Worm (Caenorhabditis elegans) whole organism, L4 larva: ENCODE data around the gene Y54G2A.38.
"Not testable (repeated sequence)": the region's sequence is repeated elsewhere in the genome, so short reads cannot be mapped to it uniquely, and the experiment has no call there.

Experiments
- ceh-82 ChIP-seq: sonication (generic microtip); optimal IDR thresholded peaks from 2 replicates; lab custom pipeline; 2017; ENCODE audit warnings: missing biosample characterization, missing genetic modification characterization
- hif-1 ChIP-seq, 2 experiments: sonication (generic microtip); optimal IDR thresholded peaks; 2 replicates each; lab custom pipeline; 2016 to 2017; ENCODE audit warnings: missing compliant biosample characterization in 2 of 2, missing genetic modification characterization in 2 of 2, missing genetic modification reagents in 2 of 2, missing genotype in 2 of 2, mild to moderate bottlenecking in 1 of 2
- mes-2 ChIP-seq: sonication (generic microtip); optimal IDR thresholded peaks from 2 replicates; lab custom pipeline; 2016; ENCODE audit warnings: missing genotype, mild to moderate bottlenecking, missing genetic modification characterization, missing compliant biosample characterization; ENCODE audit not compliant: poor library complexity, severe bottlenecking
- nhr-237 ChIP-seq: sonication (generic microtip); optimal IDR thresholded peaks from 2 replicates; lab custom pipeline; 2017; ENCODE audit warnings: missing biosample characterization, missing genetic modification characterization
- snpc-1.2 ChIP-seq: fragments of 200-800 bp; sonication (Bioruptor generic); IDR thresholded peaks from 2 replicates; pipeline ENCODE4 v1.3.6; 2022; ENCODE audit warnings: missing genetic modification reagents, missing genetic modification characterization, missing compliant biosample characterization
- snpc-4 ChIP-seq: fragments of 150-350 bp; optimal IDR thresholded peaks from 2 replicates; lab custom pipeline; 2014; ENCODE audit warnings: missing biosample characterization, missing genetic modification characterization

DNA sequence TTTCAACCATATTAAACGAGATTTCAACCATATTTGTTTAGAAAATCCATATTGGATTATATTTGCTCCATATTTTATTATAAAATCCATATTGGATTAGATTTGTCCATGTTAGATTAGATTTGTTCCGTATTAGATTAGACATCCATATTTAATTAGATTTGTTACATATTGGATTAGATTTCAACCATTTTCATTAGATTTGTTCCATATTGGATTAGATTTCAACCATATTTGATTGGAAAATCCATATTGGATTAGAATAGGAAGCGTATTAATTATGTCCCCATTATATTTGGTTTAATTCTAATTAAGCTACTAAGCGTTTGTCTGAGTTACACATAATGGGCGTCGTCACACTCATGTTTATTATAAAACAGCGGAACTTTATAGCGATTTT, 42.3 kb downstream of the Y54G2A.38 start, which contains the start of gene Y54G2A.44:
- TF ChIP-seq snpc-4; mes-2 (tag; lab: Kevin White, UChicago); ceh-82 (tag; lab: Kevin White, UChicago); snpc-1.2 (GFP tag; lab: Robert Waterston, UW); hif-1 (tag; optimal IDR thresholded peaks at IDR 0.05; lab: Kevin White, UChicago); nhr-237 (tag; lab: Kevin White, UChicago): not testable (repeated sequence)
